Worm (Caenorhabditis elegans): ENCODE measurements around the gene irld-25.
"Not testable (repeated sequence)": the region's sequence is repeated elsewhere in the genome, so short reads cannot be mapped to it uniquely, and the experiment has no call there.

irld-25 gene

DNA sequence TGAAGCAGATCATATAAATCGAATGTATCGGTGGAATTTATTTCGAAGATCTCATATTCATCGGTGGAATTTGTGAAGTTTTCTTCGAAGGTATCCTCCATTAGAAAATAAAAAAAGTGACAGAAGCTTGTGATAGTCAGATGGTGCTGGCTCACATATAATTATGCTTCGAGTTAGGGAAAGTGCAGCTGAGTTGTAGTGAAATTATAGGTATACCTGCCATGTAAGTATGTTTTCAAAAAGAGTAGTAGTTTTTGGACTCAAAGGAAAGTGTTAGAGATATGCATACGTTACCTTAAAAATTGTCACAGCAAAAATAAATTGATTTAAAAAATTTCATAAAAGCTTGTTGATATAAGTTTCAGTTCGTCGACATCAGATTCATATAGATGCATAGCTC is 18.8 kb downstream of the irld-25 start, which contains the start of gene srw-11:
Gene srw-11 (minus strand): TSS at position 101 of the 400 bp plus-strand sequence.
- TF ChIP-seq sdc-2 (tag; optimal IDR thresholded peaks at IDR 0.05) (no peak), unc-3 (GFP tag; conservative IDR thresholded peaks at IDR 0.05) (no peak), unc-3 (tag; optimal IDR thresholded peaks at IDR 0.05) (no peak), ceh-2 (tag; optimal IDR thresholded peaks at IDR 0.05) (no peak), pat-9 (tag; optimal IDR thresholded peaks at IDR 0.05) (no peak), madf-2 (tag; optimal IDR thresholded peaks at IDR 0.05) (no peak), unc-55 (GFP tag; optimal IDR thresholded peaks at IDR 0.05) (no peak), pag-3 (tag; optimal IDR thresholded peaks at IDR 0.05; ENCODE audit: borderline replicate concordance) (no peak)

DNA sequence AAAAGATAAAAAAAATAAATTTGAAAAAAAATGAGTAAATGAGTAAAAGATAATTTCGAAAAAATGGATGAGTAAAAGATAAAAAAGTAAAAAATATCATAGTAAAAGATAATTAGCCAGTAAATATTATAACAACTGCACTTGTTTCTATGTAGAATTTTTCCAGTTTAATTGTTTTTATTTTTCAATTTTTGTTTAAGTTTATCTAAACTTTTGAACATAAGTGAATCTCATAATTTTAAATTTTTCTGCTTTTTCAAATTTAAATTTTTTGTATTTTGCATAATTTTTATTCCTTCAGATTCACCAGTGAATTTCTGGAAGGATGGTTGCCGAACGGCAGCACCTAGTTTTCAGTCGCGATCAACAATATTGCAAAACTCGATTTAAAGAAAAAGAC is 19.8 kb downstream of the irld-25 start, which contains the start of gene chil-12:
Gene chil-12 (plus strand): TSS at position 301 of the 400 bp plus-strand sequence.
- TF ChIP-seq ama-1 (optimal IDR thresholded peaks at IDR 0.05) (no peak), pag-3 (tag; optimal IDR thresholded peaks at IDR 0.05; ENCODE audit: borderline replicate concordance) (no peak), ztf-16 (tag; optimal IDR thresholded peaks at IDR 0.05) (no peak), unc-3 (GFP tag; conservative IDR thresholded peaks at IDR 0.05) (no peak), unc-3 (tag; optimal IDR thresholded peaks at IDR 0.05) (no peak), ceh-22 (tag; optimal IDR thresholded peaks at IDR 0.05) (no peak), gmeb-2 (tag; optimal IDR thresholded peaks at IDR 0.05) (no peak), ceh-34 (tag; optimal IDR thresholded peaks at IDR 0.05) (no peak), madf-2 (tag; optimal IDR thresholded peaks at IDR 0.05) (no peak), pax-1 (tag; optimal IDR thresholded peaks at IDR 0.05) (no peak), fkh-10 (GFP tag; optimal IDR thresholded peaks at IDR 0.05) (no peak), ceh-18 (tag; optimal IDR thresholded peaks at IDR 0.05) (no peak)

DNA sequence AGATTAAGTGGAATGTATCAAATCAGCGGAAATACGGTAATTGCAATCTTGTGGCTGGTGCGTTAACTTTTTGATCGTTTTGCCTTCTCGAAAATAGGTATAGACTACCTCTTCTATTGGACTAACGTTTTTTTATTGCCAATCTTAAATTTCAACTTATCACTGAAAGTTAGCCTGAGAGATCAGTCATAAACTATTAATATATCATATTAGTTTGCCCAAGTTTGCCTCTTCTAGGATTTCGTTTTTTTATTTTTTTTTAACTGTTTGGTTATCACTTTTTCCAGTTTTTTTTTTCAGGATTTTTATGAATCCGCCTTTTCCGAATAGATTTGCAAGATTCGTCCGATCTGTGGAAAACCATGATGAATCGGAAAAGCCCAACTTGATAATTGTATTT is 23.0 kb downstream of the irld-25 start, which contains the start of gene kin-30:
Gene kin-30 (plus strand): TSS at position 301 of the 400 bp plus-strand sequence.
- TF ChIP-seq unc-86 (tag; optimal IDR thresholded peaks at IDR 0.05) (no peak), gmeb-2 (tag; optimal IDR thresholded peaks at IDR 0.05) (no peak), hlh-30 (tag; optimal IDR thresholded peaks at IDR 0.05; ENCODE audit: insufficient read depth) (no peak), lim-6 (tag; optimal IDR thresholded peaks at IDR 0.05) (no peak), pha-4 (tag; optimal IDR thresholded peaks at IDR 0.05) (no peak), syd-9 (tag; optimal IDR thresholded peaks at IDR 0.05) (no peak), C38D4.7 (GFP tag; optimal IDR thresholded peaks at IDR 0.05) (no peak), hlh-15 (tag; optimal IDR thresholded peaks at IDR 0.05) (no peak), ceh-14 (tag; optimal IDR thresholded peaks at IDR 0.05) (no peak), ceh-31 (tag; optimal IDR thresholded peaks at IDR 0.05) (no peak), ttx-3 (tag; optimal IDR thresholded peaks at IDR 0.05) (no peak), ztf-16 (tag; optimal IDR thresholded peaks at IDR 0.05) (no peak)

DNA sequence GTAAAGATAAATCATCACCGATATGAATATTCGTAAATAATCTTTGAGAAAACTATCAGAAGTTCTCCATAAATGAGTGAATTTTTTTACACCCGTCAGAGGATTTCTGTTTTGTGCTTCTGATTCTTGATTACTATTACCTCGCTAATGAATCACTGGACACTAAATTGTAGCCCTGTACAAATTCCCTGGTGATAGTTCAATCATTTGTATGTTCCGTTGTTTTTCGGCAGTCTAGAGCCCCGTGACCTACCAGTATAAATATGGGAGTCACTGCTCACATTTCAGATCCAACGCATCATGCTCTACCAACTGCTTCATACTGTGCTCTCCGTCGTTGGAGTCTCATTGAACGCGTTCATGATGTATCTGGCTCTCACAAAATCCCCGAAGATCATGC is 28.9 kb downstream of the irld-25 start, which contains the start of gene srd-28:
Gene srd-28 (plus strand): TSS at position 301 of the 400 bp plus-strand sequence.
- TF ChIP-seq ceh-31 (tag; optimal IDR thresholded peaks at IDR 0.05); mec-3 (tag; optimal IDR thresholded peaks at IDR 0.05; ENCODE audit: borderline replicate concordance); ahr-1 (tag; optimal IDR thresholded peaks at IDR 0.05): not testable (repeated sequence)

DNA sequence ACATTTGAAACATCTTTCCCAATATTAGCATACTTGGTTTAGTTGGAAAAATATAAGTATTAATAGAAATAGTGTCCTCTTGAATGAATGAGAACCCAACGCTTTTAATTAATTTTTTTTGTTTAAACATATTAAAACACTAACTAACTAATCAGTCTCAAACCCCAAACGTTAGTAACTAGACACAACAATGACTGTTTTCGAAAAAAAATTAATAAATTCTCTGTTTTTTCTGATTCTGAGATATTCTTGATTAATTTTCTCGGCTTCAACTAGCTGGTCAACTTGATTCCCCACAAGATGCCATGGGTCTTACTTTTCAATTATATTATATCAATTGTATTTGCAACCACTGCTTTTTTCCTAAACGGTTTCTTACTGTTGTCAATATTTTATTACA is 30.7 kb downstream of the irld-25 start, which contains the start of gene srbc-76:
Gene srbc-76 (plus strand): TSS at position 301 of the 400 bp plus-strand sequence.
- TF ChIP-seq sox-4 (tag; optimal IDR thresholded peaks at IDR 0.05) = no peak
- TF ChIP-seq pax-1 (tag; optimal IDR thresholded peaks at IDR 0.05) = no peak
- TF ChIP-seq tbx-2 (tag; optimal IDR thresholded peaks at IDR 0.05) = no peak
- TF ChIP-seq nfya-1 (tag; optimal IDR thresholded peaks at IDR 0.05) = no peak

DNA sequence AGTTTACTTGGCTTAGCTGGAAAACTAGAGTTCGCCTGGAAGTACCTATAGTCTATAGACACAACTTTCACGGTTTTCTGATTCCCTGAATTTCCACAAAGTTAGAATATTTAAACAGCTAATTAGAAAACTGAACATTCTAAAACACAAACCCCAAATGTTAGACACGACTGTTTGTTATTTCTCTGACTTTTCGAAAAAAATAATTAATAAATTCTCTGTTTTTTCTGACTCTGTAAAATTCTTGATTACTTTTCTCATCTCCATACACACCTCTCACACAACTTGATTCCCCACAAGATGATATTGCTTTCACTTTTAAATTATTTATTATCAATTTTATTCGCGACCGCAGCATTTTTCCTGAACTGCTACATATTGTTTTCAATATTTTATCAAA is 32.1 kb downstream of the irld-25 start, which contains the start of gene srbc-75:
Gene srbc-75 (plus strand): TSS at position 301 of the 400 bp plus-strand sequence.
- no peak for TF ChIP-seq zip-5 (tag; optimal IDR thresholded peaks at IDR 0.05)
- no peak for TF ChIP-seq ceh-19 (GFP tag; optimal IDR thresholded peaks at IDR 0.05)
- TF ChIP-seq sox-4 (tag; optimal IDR thresholded peaks at IDR 0.05) = no peak
- TF ChIP-seq K02D7.2 (tag; optimal IDR thresholded peaks at IDR 0.05) = no peak
- no peak for TF ChIP-seq ceh-6 (GFP tag; optimal IDR thresholded peaks at IDR 0.05)
- TF ChIP-seq ets-4 (tag; optimal IDR thresholded peaks at IDR 0.05) = no peak
- no peak for TF ChIP-seq Y22D7AL.16 (tag; optimal IDR thresholded peaks at IDR 0.05)
- no peak for TF ChIP-seq syd-9 (tag; optimal IDR thresholded peaks at IDR 0.05)
- TF ChIP-seq ceh-14 (tag; optimal IDR thresholded peaks at IDR 0.05) = no peak
- no peak for TF ChIP-seq ceh-30 (tag; optimal IDR thresholded peaks at IDR 0.05)
